Worm (Caenorhabditis elegans): ENCODE measurements around the gene srz-15.

The srz-15 gene

DNA sequence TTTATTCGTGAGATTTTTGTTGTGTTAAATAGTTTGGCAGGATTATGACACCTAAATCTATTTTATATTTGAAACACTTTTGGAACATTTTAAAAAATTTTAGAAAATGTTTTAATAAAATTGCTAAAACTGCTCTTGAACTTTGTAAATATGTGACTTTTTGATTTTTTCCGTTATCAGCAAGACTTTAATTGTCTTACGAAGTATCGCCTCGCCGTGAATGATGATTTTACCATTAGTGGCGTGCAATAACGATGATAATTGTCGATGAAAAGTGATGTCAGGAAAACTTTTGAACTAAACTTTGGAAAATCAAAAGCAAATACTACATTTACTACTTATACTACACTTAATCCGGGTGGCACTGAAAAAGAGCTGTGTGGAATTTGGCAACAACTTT lies 5.0 kb downstream of the srz-15 start:
- TF ChIP-seq him-1 (tag; optimal IDR thresholded peaks at IDR 0.05) (no peak), W03F9.2 (tag; optimal IDR thresholded peaks at IDR 0.05) (no peak), dao-5 (tag; optimal IDR thresholded peaks at IDR 0.05) (no peak)

DNA sequence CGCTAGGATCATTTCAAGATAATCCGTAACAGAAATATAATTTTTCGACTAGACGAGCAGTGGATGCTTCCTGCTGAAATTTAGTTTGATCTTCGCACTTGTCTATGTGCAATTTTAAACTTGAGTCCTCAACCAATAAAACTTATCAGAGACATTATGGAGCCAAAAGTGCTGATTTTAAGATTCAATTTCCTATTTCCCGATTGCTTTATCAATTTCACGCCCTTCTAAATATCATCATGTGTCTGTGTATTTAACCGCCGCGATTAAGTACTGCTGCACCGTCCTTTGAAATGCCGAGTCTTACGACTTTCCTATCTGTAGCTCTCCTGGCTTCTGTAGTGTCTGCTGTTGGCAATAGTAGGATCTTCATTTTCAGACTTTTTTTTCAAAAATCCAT lies 5.4 kb downstream of the srz-15 start, which contains the start of gene C32H11.4:
Gene C32H11.4, plus strand, starts transcription at position 238 of the 400 bp plus-strand sequence.
- no peak for TF ChIP-seq him-1 (tag; optimal IDR thresholded peaks at IDR 0.05)
- TF ChIP-seq W03F9.2 (tag; optimal IDR thresholded peaks at IDR 0.05), result no peak

DNA sequence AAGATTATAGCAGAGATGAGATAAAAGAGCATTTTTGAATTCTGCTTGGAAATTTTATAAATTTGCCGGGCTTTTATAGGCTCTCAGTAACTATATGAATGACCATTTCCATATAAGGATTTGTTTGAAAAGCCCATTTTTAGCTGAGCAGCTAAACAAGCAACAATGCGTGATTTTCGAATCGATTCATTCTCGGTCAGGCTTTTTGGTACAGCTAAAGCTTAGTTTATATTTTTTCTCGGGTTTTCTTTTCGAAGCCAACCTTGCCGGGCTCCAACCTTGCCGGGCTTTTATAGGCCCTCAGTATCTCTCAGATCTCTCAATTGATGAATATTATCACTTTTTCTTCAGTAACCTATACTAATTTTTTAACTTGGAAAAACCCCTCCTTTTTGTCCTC lies 8.8 kb downstream of the srz-15 start, which contains the start of gene srlf-4:
Gene srlf-4, minus strand, starts transcription at position 101 of the 400 bp plus-strand sequence.
- no peak for TF ChIP-seq W03F9.2 (tag; optimal IDR thresholded peaks at IDR 0.05)
- TF ChIP-seq him-1 (tag; optimal IDR thresholded peaks at IDR 0.05), result no peak
- TF ChIP-seq dao-5 (tag; optimal IDR thresholded peaks at IDR 0.05), result no peak

DNA sequence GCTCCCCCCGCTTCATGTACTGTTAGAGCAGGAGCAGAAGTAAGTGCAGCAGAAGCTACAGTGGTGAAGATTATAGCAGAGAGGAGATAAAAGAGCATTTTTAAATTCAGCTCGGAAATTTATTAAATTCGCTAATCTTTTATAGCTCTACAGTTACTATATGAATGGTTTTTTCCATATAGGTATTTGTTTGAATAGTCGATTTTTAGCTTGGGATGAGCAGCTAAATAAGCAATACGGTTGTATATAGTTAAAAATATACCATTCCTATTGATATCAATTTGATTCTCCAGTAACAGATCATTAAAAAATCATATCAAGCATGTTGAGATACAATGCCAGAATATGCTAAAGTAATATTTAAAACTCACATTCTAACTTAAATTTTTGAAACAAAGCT lies 11.1 kb downstream of the srz-15 start, which contains the start of gene srlf-5:
Gene srlf-5, minus strand, starts transcription at position 101 of the 400 bp plus-strand sequence.
- no peak for TF ChIP-seq W03F9.2 (tag; optimal IDR thresholded peaks at IDR 0.05)
- TF ChIP-seq him-1 (tag; optimal IDR thresholded peaks at IDR 0.05), result no peak
- no peak for TF ChIP-seq dao-5 (tag; optimal IDR thresholded peaks at IDR 0.05)

DNA sequence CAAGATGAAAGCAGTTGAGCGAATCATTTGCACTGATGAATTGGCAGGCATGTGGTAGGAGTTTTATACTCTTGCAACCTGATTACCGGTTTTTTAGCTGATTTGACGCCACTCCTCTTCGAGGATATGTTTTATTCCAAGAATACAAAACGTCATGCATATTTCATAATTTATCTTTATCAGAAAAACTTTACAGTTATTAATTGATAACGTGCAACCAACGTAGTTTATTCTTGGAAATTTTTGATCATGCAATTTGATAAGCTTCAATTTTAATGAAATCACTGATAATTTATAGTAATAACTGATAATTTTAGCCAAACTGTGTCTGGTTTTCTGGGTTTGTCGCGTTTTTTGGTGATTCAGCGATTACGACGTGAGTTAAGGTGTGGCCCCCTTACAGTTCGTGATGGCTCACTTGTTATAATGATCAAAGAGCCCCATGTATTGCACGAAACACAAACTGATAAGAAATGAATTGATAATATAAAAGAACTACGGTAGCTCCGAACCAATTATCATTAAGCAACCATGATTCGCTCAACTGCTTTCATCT lies 20.7 kb downstream of the srz-15 start, which contains the start of the genes cld-1 and dod-21:
Gene cld-1, minus strand, starts transcription at position 51 of the 556 bp plus-strand sequence.
Gene dod-21, plus strand, starts transcription at position 518 of the 556 bp plus-strand sequence.
- TF ChIP-seq W03F9.2 (tag; optimal IDR thresholded peaks at IDR 0.05), result peak; percentile 28
- no peak for TF ChIP-seq him-1 (tag; optimal IDR thresholded peaks at IDR 0.05)

DNA sequence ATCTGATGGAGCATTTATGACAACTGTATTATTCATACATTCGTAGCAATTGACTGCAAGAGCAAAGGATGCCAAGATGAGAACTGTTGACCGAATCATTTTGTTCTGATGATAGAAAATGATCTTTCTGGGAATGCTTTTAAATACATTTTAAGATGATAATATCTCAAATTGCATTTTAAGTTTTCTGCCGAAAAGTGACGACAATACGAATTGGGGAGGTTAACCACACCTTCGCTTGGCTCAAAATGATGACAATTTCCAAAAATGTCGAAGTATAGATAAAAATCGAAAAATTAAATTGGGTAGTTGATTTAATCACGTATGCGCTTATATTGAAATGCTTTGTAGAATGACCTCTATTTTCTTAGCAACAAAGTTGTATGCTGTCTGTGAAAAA lies 25.7 kb downstream of the srz-15 start, which contains the start of gene dod-24:
Gene dod-24, minus strand, starts transcription at position 101 of the 400 bp plus-strand sequence.
- TF ChIP-seq him-1 (tag; optimal IDR thresholded peaks at IDR 0.05) (no peak), W03F9.2 (tag; optimal IDR thresholded peaks at IDR 0.05) (no peak), dao-5 (tag; optimal IDR thresholded peaks at IDR 0.05) (no peak)

DNA sequence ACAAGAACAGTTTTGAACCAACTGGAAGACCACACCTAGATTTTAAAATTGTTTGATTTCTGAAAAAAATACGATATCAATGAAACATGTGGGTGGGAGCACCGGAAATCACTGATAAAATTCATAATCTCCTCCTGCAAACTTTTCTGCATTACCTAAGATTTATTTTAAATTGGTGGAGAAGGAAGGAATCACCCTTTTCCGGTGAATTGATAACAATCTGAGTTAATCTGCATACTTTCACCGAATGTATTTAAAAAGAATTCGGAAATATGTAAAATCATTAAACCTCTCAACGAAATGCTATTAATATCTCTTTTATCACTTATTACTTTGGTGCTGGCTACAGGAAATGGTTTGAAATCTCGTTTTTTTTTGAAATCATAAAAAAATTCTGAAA lies 27.1 kb downstream of the srz-15 start, which contains the start of gene dct-19:
Gene dct-19, plus strand, starts transcription at position 301 of the 400 bp plus-strand sequence.
- no peak for TF ChIP-seq him-1 (tag; optimal IDR thresholded peaks at IDR 0.05)
- no peak for TF ChIP-seq dao-5 (tag; optimal IDR thresholded peaks at IDR 0.05)
- no peak for TF ChIP-seq W03F9.2 (tag; optimal IDR thresholded peaks at IDR 0.05)

DNA sequence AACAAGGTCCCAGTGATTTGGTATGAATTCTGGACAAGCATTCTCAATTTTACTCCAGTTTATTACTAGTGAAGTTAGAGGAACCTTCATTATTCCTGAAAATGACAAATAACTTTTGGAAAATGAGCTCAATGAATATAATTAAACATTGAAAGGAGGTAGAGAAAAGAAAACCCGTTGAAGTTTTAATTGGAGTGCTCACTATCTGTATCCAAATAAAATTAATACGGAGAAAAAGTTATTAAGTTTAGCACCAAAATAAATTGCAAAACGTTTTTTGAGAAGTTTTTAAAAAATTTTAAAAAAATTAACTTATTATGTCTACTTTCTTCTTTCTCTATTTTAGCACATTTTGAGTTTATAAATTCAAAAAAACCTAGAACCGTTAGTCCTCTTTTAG lies 30.9 kb downstream of the srz-15 start, which contains the start of gene F55G11.1:
Gene F55G11.1, minus strand, starts transcription at position 101 of the 400 bp plus-strand sequence.
- TF ChIP-seq him-1 (tag; optimal IDR thresholded peaks at IDR 0.05), result no peak
- TF ChIP-seq dao-5 (tag; optimal IDR thresholded peaks at IDR 0.05), result no peak
- TF ChIP-seq W03F9.2 (tag; optimal IDR thresholded peaks at IDR 0.05), result no peak

DNA sequence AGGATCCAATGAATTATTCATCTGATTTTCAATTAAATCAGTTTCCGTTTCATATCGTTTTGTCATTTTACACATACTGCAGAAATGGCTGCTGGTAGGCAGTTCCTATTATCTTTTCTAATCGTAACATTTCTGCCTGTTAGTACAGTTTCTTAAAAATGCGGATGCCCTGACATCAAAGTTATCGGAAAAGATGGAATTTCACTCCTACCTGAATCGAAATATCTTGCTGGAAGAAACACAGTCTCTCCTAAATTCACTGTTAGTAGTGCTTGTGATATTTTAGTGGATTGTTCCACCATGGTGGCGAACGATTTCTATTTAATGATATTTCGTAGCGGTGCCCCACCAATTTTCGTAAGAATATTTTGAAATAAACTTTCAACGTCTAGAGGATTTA lies 32.9 kb downstream of the srz-15 start, which contains the start of gene F55G11.10:
Gene F55G11.10, plus strand, starts transcription at position 301 of the 400 bp plus-strand sequence.
- TF ChIP-seq W03F9.2 (tag; optimal IDR thresholded peaks at IDR 0.05) (no peak), him-1 (tag; optimal IDR thresholded peaks at IDR 0.05) (no peak), dao-5 (tag; optimal IDR thresholded peaks at IDR 0.05) (no peak)

DNA sequence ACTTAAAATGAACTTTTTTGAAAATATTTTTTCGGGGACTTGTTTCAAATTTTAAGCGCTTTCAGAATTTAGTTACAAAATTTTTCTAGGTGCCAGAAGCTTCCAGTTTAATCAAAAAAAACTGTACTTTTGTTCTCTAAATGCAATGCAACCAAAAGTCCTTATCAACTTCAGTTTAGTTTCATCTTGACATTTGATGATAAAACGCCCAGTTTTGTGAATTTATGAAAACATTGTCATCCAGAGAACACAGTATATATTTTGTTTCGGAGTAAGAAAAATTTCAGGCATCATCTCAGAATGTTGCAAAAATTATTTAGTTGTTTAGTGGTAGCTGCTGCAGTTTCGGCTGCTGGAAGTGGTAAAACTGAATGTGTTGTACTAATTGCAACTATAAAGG lies 42.2 kb downstream of the srz-15 start, which contains the start of gene F55G11.6:
Gene F55G11.6, plus strand, starts transcription at position 301 of the 400 bp plus-strand sequence.
- TF ChIP-seq him-1 (tag; optimal IDR thresholded peaks at IDR 0.05), result no peak
- no peak for TF ChIP-seq W03F9.2 (tag; optimal IDR thresholded peaks at IDR 0.05)
- TF ChIP-seq dao-5 (tag; optimal IDR thresholded peaks at IDR 0.05), result no peak

DNA sequence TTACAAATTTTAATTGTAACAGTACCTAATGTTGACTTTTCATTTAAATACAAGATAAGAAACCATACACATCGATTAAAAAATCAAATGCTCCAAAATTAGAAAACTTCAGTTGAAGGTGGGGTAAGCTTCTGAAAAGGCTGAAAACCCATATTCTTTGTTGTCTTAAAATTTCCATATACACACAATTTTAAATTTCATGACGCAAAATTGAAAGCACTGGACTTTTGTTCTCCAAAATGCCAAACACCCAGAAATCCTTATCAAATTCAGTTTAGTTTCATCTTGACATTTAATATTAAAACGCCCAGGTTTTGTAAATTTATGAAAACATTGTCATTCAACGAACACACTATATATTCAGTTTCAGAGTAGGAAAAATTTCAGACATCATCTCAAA lies 44.6 kb downstream of the srz-15 start, which contains the start of gene F55G11.7:
Gene F55G11.7, plus strand, starts transcription at position 301 of the 400 bp plus-strand sequence.
- TF ChIP-seq W03F9.2 (tag; optimal IDR thresholded peaks at IDR 0.05) (no peak), dao-5 (tag; optimal IDR thresholded peaks at IDR 0.05) (no peak), him-1 (tag; optimal IDR thresholded peaks at IDR 0.05) (no peak)

DNA sequence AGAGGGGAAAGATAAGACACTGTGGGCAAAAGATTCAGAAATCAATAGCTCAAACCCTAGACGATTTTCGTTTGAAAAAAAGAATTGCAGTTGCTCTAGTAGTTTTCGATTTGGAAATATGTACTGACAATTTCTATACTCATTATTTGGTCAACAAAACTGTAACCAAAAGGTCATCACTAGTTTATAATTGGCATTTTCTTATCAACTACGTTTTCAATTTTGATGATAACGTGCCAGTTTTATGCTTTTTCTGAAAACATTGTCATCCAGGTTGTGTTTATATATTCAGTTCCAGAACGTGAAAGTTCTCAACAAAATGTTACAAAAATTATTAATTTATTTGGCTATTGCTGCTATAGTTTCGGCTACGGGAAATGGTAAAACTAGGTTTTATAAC lies 47.0 kb downstream of the srz-15 start, which contains the start of gene F55G11.8:
Gene F55G11.8, plus strand, starts transcription at position 245 of the 400 bp plus-strand sequence.
- TF ChIP-seq W03F9.2 (tag; optimal IDR thresholded peaks at IDR 0.05) (no peak), him-1 (tag; optimal IDR thresholded peaks at IDR 0.05) (no peak), dao-5 (tag; optimal IDR thresholded peaks at IDR 0.05) (no peak)

DNA sequence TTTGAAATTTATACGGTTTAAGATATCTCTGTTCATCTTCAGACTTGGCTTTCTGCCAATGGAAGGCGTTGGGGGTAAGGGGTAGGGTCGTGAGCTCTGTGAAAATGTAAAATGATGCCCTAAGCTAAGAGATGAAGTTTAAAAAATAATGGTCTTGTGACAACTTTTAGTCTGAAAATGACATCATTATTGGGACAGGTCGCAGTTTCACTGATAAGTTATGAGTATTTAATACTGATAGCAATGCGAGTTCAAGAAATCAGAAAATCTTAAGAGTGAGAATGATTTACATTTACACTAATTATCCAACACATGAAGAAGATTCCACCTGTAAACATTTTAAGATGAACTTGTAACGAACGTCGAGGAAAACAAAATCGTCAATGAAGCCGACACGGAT lies 49.1 kb downstream of the srz-15 start:
- no peak for TF ChIP-seq him-1 (tag; optimal IDR thresholded peaks at IDR 0.05)
- TF ChIP-seq dao-5 (tag; optimal IDR thresholded peaks at IDR 0.05), result no peak
- TF ChIP-seq W03F9.2 (tag; optimal IDR thresholded peaks at IDR 0.05), result no peak

DNA sequence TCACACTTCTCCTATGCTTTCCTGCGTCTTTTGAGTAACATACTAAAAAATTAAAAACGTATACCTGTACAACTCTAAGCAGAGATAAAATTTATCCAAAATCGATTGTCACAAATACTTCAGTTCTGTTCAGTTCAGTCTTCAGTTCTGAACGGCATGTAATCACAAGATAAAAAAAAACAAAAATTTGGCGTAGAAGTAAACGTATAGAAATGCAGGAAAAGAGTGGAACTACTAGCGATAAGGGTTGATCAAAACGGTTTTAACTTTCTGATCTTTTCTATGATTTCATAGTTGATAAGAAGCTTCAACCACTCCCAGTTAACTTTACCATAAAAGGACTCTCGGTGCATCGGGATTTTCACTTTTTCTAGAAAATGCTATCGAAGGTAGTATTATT lies 49.5 kb downstream of the srz-15 start, which contains the start of gene dod-22:
Gene dod-22, plus strand, starts transcription at position 301 of the 400 bp plus-strand sequence.
- no peak for TF ChIP-seq dao-5 (tag; optimal IDR thresholded peaks at IDR 0.05)
- TF ChIP-seq W03F9.2 (tag; optimal IDR thresholded peaks at IDR 0.05), result no peak
- no peak for TF ChIP-seq him-1 (tag; optimal IDR thresholded peaks at IDR 0.05)
